Fruit fly (Drosophila melanogaster) whole organism, adult: ENCODE data around the gene ATP7.
A peak's percentile ranks its signal among the peaks of the same experiment; 100 is the strongest.

Experiments
- CG11617 ChIP-seq: fragments of 200-800 bp; sonication (Bioruptor generic); optimal IDR thresholded peaks from 2 replicates; lab custom pipeline; 2017; ENCODE audit warnings: mild to moderate bottlenecking, missing biosample characterization, missing genetic modification reagents, missing genetic modification characterization
- CG12768 ChIP-seq: fragments of 200-800 bp; sonication (Bioruptor generic); optimal IDR thresholded peaks from 2 replicates; lab custom pipeline; 2017; ENCODE audit warnings: missing biosample characterization, missing genetic modification characterization, mild to moderate bottlenecking, moderate library complexity, missing genetic modification reagents
- CG14711 ChIP-seq: fragments of 200-800 bp; sonication (Bioruptor generic); optimal IDR thresholded peaks from 2 replicates; lab custom pipeline; 2018; ENCODE audit warnings: missing biosample characterization, mild to moderate bottlenecking, missing genetic modification characterization, moderate library complexity
- CG1620 ChIP-seq: fragments of 200-800 bp; sonication (Bioruptor generic); optimal IDR thresholded peaks from 2 replicates; lab custom pipeline; 2016; ENCODE audit warnings: missing biosample characterization, missing genetic modification characterization
- CG33017 ChIP-seq: fragments of 200-800 bp; sonication (Bioruptor generic); optimal IDR thresholded peaks from 2 replicates; lab custom pipeline; 2018; ENCODE audit warnings: missing biosample characterization, mild to moderate bottlenecking, missing genetic modification characterization, moderate library complexity
- CG5204 ChIP-seq: fragments of 200-800 bp; sonication (Bioruptor generic); optimal IDR thresholded peaks from 2 replicates; lab custom pipeline; 2016; ENCODE audit warnings: missing biosample characterization, missing genetic modification characterization
- CG7045 ChIP-seq: fragments of 200-800 bp; sonication (Bioruptor generic); optimal IDR thresholded peaks from 2 replicates; lab custom pipeline; 2017; ENCODE audit warnings: missing biosample characterization, mild to moderate bottlenecking, missing genetic modification characterization
- CG7101 ChIP-seq: fragments of 200-800 bp; sonication (Bioruptor generic); optimal IDR thresholded peaks from 2 replicates; lab custom pipeline; 2018; ENCODE audit warnings: missing biosample characterization, mild to moderate bottlenecking, missing genetic modification characterization, moderate library complexity
- Clk ChIP-seq: fragments of 200-800 bp; sonication (Bioruptor generic); optimal IDR thresholded peaks from 2 replicates; lab custom pipeline; 2017; ENCODE audit warnings: missing biosample characterization, missing genetic modification characterization
- Crg-1 ChIP-seq: fragments of 200-800 bp; sonication (Bioruptor generic); optimal IDR thresholded peaks from 2 replicates; lab custom pipeline; 2016; ENCODE audit warnings: missing biosample characterization, missing genetic modification characterization
- Hr96 ChIP-seq: fragments of 200-800 bp; sonication (Bioruptor generic); optimal IDR thresholded peaks from 2 replicates; lab custom pipeline; 2016; ENCODE audit warnings: missing biosample characterization, missing genetic modification characterization
- Mnt ChIP-seq: fragments of 200-800 bp; sonication (Bioruptor generic); optimal IDR thresholded peaks from 2 replicates; lab custom pipeline; 2016; ENCODE audit warnings: missing biosample characterization, mild to moderate bottlenecking, missing genetic modification characterization
- bab1 ChIP-seq: fragments of 200-800 bp; sonication (Bioruptor generic); optimal IDR thresholded peaks from 3 replicates; lab custom pipeline; 2019; ENCODE audit warnings: missing biosample characterization, mild to moderate bottlenecking, missing genetic modification characterization, moderate library complexity
- cic ChIP-seq: fragments of 200-800 bp; sonication (Bioruptor generic); optimal IDR thresholded peaks from 2 replicates; lab custom pipeline; 2017; ENCODE audit warnings: missing biosample characterization, mild to moderate bottlenecking, missing genetic modification characterization, moderate library complexity
- cnc ChIP-seq, 2 experiments: fragments of >200 bp; optimal IDR thresholded peaks; 2 replicates each; lab custom pipeline; 2017
- kay ChIP-seq: fragments of 200-800 bp; sonication (Bioruptor generic); peaks from one replicate; lab custom pipeline; 2016; ENCODE audit warnings: missing biosample characterization, missing genetic modification characterization, borderline replicate concordance
- ovo ChIP-seq: fragments of 200-800 bp; sonication (Bioruptor generic); optimal IDR thresholded peaks from 2 replicates; lab custom pipeline; 2016; ENCODE audit warnings: missing biosample characterization, missing genetic modification characterization
- pad ChIP-seq: fragments of 200-800 bp; sonication (Bioruptor generic); optimal IDR thresholded peaks from 3 replicates; lab custom pipeline; 2017; ENCODE audit warnings: missing biosample characterization, missing genetic modification characterization, mild to moderate bottlenecking, moderate library complexity, missing genetic modification reagents
- tj ChIP-seq: fragments of 200-800 bp; sonication (Bioruptor generic); optimal IDR thresholded peaks from 3 replicates; lab custom pipeline; 2017; ENCODE audit warnings: missing biosample characterization, mild to moderate bottlenecking, missing genetic modification characterization, moderate library complexity
- toe ChIP-seq: fragments of 200-800 bp; sonication (Bioruptor generic); optimal IDR thresholded peaks from 2 replicates; lab custom pipeline; 2016; ENCODE audit warnings: missing biosample characterization, missing genetic modification characterization

The ATP7 gene

DNA sequence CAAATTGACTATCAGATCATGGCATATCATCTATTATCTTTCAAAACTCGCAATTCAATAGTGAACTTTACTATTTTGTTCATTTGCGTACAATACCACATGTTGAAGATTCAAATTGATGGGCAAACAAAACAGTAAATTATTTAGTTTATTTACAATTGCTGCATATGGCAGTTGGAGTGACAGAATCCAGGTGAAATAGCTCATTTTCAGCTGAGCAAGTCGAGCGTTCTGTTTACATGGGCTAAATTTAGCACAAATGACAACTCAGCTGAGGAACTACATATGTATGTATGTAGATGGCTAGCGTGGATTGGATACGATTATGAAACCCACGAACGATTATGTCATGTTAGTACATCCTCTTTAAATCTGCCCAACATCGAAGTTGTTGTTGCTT, 42.0 kb upstream of the ATP7 start:
- TF ChIP-seq CG1620 (GFP tag; lab: Kevin White, UChicago) (no peak), kay (GFP tag; lab: Kevin White, UChicago) (peak; percentile 39), Hr96 (GFP tag; lab: Kevin White, UChicago) (no peak), ovo (GFP tag; lab: Kevin White, UChicago) (no peak), CG14711 (tag; lab: Kevin White, UChicago) (peak; percentile 21)

DNA sequence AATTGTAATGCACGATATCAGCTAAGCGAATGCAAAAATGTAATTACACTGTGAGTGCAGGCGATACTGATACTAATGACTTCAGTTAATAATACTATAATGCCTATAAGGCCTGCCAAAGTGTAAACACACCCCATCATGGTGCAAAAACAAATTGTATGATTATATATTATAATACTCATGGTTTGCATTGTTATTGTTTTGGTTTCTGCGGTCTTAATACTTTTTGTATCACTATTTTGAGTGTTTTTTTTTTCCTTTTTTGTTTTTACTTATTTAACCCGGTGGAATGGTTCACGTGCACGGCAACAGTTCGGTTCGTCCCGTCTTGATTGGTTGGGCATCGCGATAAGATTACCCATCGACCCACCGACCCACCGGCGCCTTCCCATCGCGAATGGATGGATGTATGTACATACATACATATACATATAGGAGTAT, 41.1 kb upstream of the ATP7 start:
- TF ChIP-seq CG14711 (tag; lab: Kevin White, UChicago) (no peak), Crg-1 (no peak), CG1620 (GFP tag; lab: Kevin White, UChicago) (no peak), tj (GFP tag; lab: Kevin White, UChicago) (peak; percentile 8), cic (GFP tag; lab: Kevin White, UChicago) (peak; percentile 75), Mnt (GFP tag; lab: Kevin White, UChicago) (peak; percentile 52), kay (GFP tag; lab: Kevin White, UChicago) (peak; percentile 96), CG5204 (GFP tag; lab: Kevin White, UChicago) (no peak), CG7101 (tag; lab: Kevin White, UChicago) (no peak), CG11617 (GFP tag; lab: Kevin White, UChicago) (peak; percentile 27)

DNA sequence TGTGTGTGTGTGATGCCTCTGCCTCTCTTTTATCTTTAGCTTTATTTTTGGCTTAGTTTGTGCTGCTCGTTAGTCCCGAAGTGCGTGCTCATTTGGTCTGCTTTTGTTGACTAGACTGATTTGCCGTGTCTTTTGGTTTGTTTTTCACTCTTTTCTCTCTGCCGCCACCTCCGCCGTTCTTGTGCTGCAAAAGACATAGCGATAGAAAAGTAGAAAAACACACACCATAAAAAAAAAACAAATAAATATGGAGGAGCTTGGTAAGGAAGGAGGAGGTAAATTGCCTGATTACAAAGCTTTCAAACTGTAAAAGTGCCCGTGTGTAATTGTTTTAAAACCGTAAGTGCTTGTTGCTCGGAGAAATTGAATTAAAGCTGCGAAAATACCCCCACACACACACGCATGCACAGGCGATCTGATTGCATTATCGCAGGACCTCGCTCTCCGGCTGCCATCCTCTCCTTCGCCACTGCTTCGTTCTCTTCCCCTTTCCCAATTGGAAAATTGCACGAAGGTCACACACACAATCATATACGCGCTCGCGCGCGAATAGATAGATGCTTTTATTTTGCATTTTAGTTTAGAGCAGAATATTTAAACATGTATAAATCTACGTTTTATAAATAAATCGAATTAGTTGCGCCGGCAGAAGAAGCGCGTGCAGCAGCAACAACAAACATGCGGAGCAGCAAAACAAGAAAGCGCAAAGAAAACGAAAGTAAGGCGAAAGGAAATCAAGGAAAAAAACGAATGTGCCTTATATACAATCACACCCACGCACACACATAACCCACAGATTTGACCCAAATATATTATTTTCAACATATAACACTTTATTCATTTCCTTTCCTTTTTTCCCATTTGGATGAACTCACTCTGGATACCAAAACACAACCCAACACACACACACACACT, 39.2 kb upstream of the ATP7 start:
- TF ChIP-seq CG14711 (tag; lab: Kevin White, UChicago) (no peak), Mnt (GFP tag; lab: Kevin White, UChicago) (no peak), CG5204 (GFP tag; lab: Kevin White, UChicago) (no peak), Crg-1 (no peak), CG11617 (GFP tag; lab: Kevin White, UChicago) (no peak), CG12768 (GFP tag; lab: Kevin White, UChicago) (no peak), CG1620 (GFP tag; lab: Kevin White, UChicago) (no peak), cnc (optimal IDR thresholded peaks at IDR 0.05; lab: Kevin White, UChicago) (no peak), Clk (GFP tag; lab: Kevin White, UChicago) (no peak), CG33017 (tag; lab: Kevin White, UChicago) (no peak), ovo (GFP tag; lab: Kevin White, UChicago) (no peak), bab1 (GFP tag; lab: Kevin White, UChicago) (no peak), cic (GFP tag; lab: Kevin White, UChicago) (no peak), CG7101 (tag; lab: Kevin White, UChicago) (no peak), toe (GFP tag; lab: Kevin White, UChicago) (no peak), Hr96 (GFP tag; lab: Kevin White, UChicago) (no peak), CG7045 (GFP tag; lab: Kevin White, UChicago) (no peak)

DNA sequence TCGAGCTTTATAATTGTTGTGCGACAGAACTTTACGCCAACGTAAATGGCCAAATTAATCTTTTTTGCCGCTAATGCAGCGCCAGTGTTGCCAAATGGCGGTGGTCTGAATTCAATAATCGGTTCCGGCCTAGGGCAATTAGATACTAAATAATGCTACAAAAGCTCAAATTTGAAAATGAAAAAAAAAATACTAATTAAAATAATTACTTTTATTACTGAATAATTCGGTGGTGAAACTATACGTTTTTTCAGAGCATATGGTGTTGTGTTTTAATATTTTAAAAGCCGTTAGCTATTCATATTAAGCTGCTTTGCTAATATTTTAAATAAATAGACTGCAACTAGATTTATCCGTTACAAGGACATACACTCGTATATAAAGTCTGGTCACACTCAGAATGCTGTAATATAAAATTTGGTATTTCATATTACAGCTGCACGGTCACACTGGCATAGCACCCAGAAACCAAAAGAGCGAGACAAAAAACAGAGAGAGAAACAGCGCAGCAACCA, 38.3 kb upstream of the ATP7 start, which contains the start of the genes CG1578 and rudhira:
TSS of gene CG1578 (minus strand) at position 118 of the 515 bp plus-strand sequence.
TSS of gene rudhira (plus strand) at position 465 of the 515 bp plus-strand sequence.
- TF ChIP-seq kay (GFP tag; lab: Kevin White, UChicago) = no peak
- no peak for TF ChIP-seq cnc (optimal IDR thresholded peaks at IDR 0.05; lab: Kevin White, UChicago)
- no peak for TF ChIP-seq CG33017 (tag; lab: Kevin White, UChicago)
- no peak for TF ChIP-seq bab1 (GFP tag; lab: Kevin White, UChicago)
- peak; percentile 8 for TF ChIP-seq pad (GFP tag; lab: Kevin White, UChicago)
- no peak for TF ChIP-seq CG12768 (GFP tag; lab: Kevin White, UChicago)
- TF ChIP-seq CG5204 (GFP tag; lab: Kevin White, UChicago) = no peak
- TF ChIP-seq cic (GFP tag; lab: Kevin White, UChicago) = no peak
- TF ChIP-seq CG1620 (GFP tag; lab: Kevin White, UChicago) = no peak
- TF ChIP-seq Hr96 (GFP tag; lab: Kevin White, UChicago) = no peak
- peak; percentile 34 for TF ChIP-seq Mnt (GFP tag; lab: Kevin White, UChicago)
- no peak for TF ChIP-seq toe (GFP tag; lab: Kevin White, UChicago)
- no peak for TF ChIP-seq CG7045 (GFP tag; lab: Kevin White, UChicago)
- peak; percentile 35 for TF ChIP-seq CG14711 (tag; lab: Kevin White, UChicago)
- TF ChIP-seq Clk (GFP tag; lab: Kevin White, UChicago) = no peak
- TF ChIP-seq ovo (GFP tag; lab: Kevin White, UChicago) = peak; percentile 61
- peak; percentile 1 for TF ChIP-seq CG7101 (tag; lab: Kevin White, UChicago)
- no peak for TF ChIP-seq Crg-1
- no peak for TF ChIP-seq tj (GFP tag; lab: Kevin White, UChicago)
- TF ChIP-seq CG11617 (GFP tag; lab: Kevin White, UChicago) = peak; percentile 44

DNA sequence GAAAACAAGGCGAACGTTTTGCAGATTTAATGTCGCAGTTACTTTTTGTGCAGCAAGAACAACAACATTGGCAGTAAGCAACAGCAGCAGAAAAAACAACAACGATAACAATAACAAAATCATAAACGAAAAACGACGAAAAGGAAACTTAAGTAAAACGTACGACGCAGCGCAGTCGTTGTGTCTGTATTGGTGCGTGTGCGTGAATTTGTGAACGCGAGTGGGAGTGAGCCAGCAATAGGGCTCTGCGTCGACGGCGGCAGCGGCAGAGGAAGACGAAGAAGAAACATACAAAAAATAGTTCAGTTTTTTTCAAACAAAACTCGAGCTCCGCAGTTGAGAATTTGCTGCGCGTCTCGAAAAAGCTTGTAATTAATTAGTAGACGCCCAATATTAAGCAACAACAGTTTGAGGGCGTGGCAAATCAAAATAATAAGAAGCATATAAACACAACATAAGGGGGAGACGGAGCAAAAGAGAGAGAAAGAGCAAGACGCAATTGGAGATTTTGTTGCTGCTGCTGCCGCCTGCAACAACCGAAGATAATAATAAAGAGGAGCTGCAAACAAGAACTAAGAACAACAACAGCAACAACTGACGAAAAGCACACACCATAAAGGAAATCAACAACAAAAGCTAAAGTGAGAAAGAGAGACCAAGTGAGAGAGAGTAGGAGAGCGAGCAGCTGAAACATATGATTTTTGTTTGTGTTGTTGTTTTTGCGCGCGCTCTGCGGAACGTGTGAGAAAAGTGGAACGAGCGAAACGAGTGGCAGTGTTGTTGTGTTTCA, 37.4 kb upstream of the ATP7 start:
- peak; percentile 86 for TF ChIP-seq tj (GFP tag; lab: Kevin White, UChicago)
- TF ChIP-seq toe (GFP tag; lab: Kevin White, UChicago) = no peak
- TF ChIP-seq kay (GFP tag; lab: Kevin White, UChicago) = no peak
- TF ChIP-seq Crg-1 = peak; percentile 37
- no peak for TF ChIP-seq CG1620 (GFP tag; lab: Kevin White, UChicago)
- TF ChIP-seq bab1 (GFP tag; lab: Kevin White, UChicago) = no peak
- TF ChIP-seq CG12768 (GFP tag; lab: Kevin White, UChicago) = no peak
